Fruit fly (Drosophila melanogaster) Kc167 (cell line): Measurements from ENCODE around the gene bsk.

ENCODE experiments used
- Myc ChIP-seq: fragments of >200 bp; optimal IDR thresholded peaks from 2 replicates; lab custom pipeline; 2017; ENCODE audit warnings: missing external identifiers
- h ChIP-seq: fragments of >200 bp; optimal IDR thresholded peaks from 3 replicates; lab custom pipeline; 2018; ENCODE audit warnings: missing external identifiers
- insv ChIP-seq: fragments of >200 bp; optimal IDR thresholded peaks from 3 replicates; lab custom pipeline; 2018; ENCODE audit warnings: missing external identifiers
- psq ChIP-seq: fragments of >200 bp; optimal IDR thresholded peaks from 2 replicates; lab custom pipeline; 2017; ENCODE audit warnings: missing external identifiers

dm6 chr2L:10276846-10277245 is 26.5 kb upstream of the bsk start:
- TF ChIP-seq h (lab: Kevin White, UChicago) (no peak), psq (lab: Kevin White, UChicago) (no peak), insv (no peak), Myc (no peak)
